Fruit fly (Drosophila melanogaster) whole organism, embryonic: ENCODE results near the gene Sqor.

Source experiments
- ATbp ChIP-seq: fragments of 200-800 bp; sonication (Bioruptor generic); optimal IDR thresholded peaks from 2 replicates; lab custom pipeline; 2017; ENCODE audit warnings: missing biosample characterization, mild to moderate bottlenecking, missing genetic modification characterization, missing genetic modification reagents
- Atf6 ChIP-seq: fragments of 200-800 bp; sonication (Bioruptor generic); IDR thresholded peaks from 2 replicates; pipeline ENCODE4 v1.3.6; 2022; ENCODE audit warnings: missing biosample characterization, missing genetic modification characterization
- CG10274 ChIP-seq: fragments of 200-800 bp; sonication (Bioruptor generic); optimal IDR thresholded peaks from 3 replicates; lab custom pipeline; 2017; ENCODE audit warnings: missing biosample characterization, mild to moderate bottlenecking, missing genetic modification characterization
- CG11247 ChIP-seq: fragments of 200-800 bp; sonication (Bioruptor generic); IDR thresholded peaks from 2 replicates; pipeline ENCODE4 v1.3.6; 2022; ENCODE audit warnings: missing biosample characterization, missing genetic modification characterization
- CG11723 ChIP-seq: fragments of 200-800 bp; sonication (Bioruptor generic); optimal IDR thresholded peaks from 2 replicates; lab custom pipeline; 2017; ENCODE audit warnings: missing biosample characterization, mild to moderate bottlenecking, missing genetic modification characterization
- CG12155 ChIP-seq: fragments of 200-800 bp; sonication (Bioruptor generic); optimal IDR thresholded peaks from 3 replicates; lab custom pipeline; 2016; ENCODE audit warnings: missing biosample characterization, missing genetic modification characterization
- CG12236 ChIP-seq: fragments of 200-800 bp; sonication (Bioruptor generic); optimal IDR thresholded peaks from 2 replicates; lab custom pipeline; 2016; ENCODE audit warnings: missing biosample characterization, missing genetic modification characterization
- CG13123 ChIP-seq: fragments of 200-800 bp; sonication (Bioruptor generic); optimal IDR thresholded peaks from 2 replicates; lab custom pipeline; 2016; ENCODE audit warnings: missing biosample characterization, missing genetic modification characterization
- CG13775 ChIP-seq: fragments of 200-800 bp; sonication (Bioruptor generic); optimal IDR thresholded peaks from 3 replicates; lab custom pipeline; 2017; ENCODE audit warnings: missing biosample characterization, mild to moderate bottlenecking, missing genetic modification characterization
- CG14860 ChIP-seq: fragments of 200-800 bp; sonication (Bioruptor generic); IDR thresholded peaks from 3 replicates; pipeline ENCODE4 v1.3.6; 2022; ENCODE audit warnings: missing biosample characterization, missing genetic modification characterization; ENCODE audit not compliant: partially characterized antibody
- CG16815 ChIP-seq: fragments of 200-800 bp; sonication (Bioruptor generic); optimal IDR thresholded peaks from 3 replicates; lab custom pipeline; 2017; ENCODE audit warnings: missing biosample characterization, mild to moderate bottlenecking, missing genetic modification characterization
- CG17385 ChIP-seq: fragments of 200-800 bp; sonication (Bioruptor generic); optimal IDR thresholded peaks from 3 replicates; lab custom pipeline; 2018; ENCODE audit warnings: missing biosample characterization, mild to moderate bottlenecking, missing genetic modification characterization
- CG3065 ChIP-seq: fragments of 200-800 bp; sonication (Bioruptor generic); optimal IDR thresholded peaks from 2 replicates; lab custom pipeline; 2016; ENCODE audit warnings: missing biosample characterization, missing genetic modification characterization
- CG33213 ChIP-seq: fragments of 200-800 bp; sonication (Bioruptor generic); optimal IDR thresholded peaks from 3 replicates; lab custom pipeline; 2016; ENCODE audit warnings: missing biosample characterization, missing genetic modification characterization
- CG33557 ChIP-seq: fragments of 200-800 bp; sonication (Bioruptor generic); optimal IDR thresholded peaks from 2 replicates; lab custom pipeline; 2019; ENCODE audit warnings: missing biosample characterization, mild to moderate bottlenecking, missing genetic modification characterization, moderate library complexity
- CG34422 ChIP-seq: fragments of 200-800 bp; sonication (Bioruptor generic); IDR thresholded peaks from 3 replicates; pipeline ENCODE4 v1.3.6; 2022; ENCODE audit warnings: missing biosample characterization, missing genetic modification characterization
- CG4360 ChIP-seq: fragments of 200-800 bp; sonication (Bioruptor generic); IDR thresholded peaks from 2 replicates; pipeline ENCODE4 v1.3.6; 2022; ENCODE audit warnings: missing biosample characterization, missing genetic modification characterization
- CG7271 ChIP-seq: fragments of 200-800 bp; sonication (Bioruptor generic); optimal IDR thresholded peaks from 2 replicates; lab custom pipeline; 2018; ENCODE audit warnings: missing biosample characterization, mild to moderate bottlenecking, missing genetic modification characterization, moderate library complexity
- CG8765 ChIP-seq: fragments of 200-800 bp; sonication (Bioruptor generic); IDR thresholded peaks from 2 replicates; pipeline ENCODE4 v1.3.6; 2022; ENCODE audit warnings: missing biosample characterization, missing genetic modification characterization
- E2f1 ChIP-seq: fragments of 200-800 bp; sonication (Bioruptor generic); IDR thresholded peaks from 2 replicates; pipeline ENCODE4 v1.3.6; 2022; ENCODE audit warnings: missing biosample characterization, missing genetic modification characterization
- Mes4 ChIP-seq: fragments of 200-800 bp; sonication (Bioruptor generic); optimal IDR thresholded peaks from 2 replicates; lab custom pipeline; 2016; ENCODE audit warnings: missing biosample characterization, missing genetic modification characterization
- NFAT ChIP-seq: fragments of 200-800 bp; sonication (Bioruptor generic); IDR thresholded peaks from 2 replicates; pipeline ENCODE4 v1.3.6; 2022; ENCODE audit warnings: missing biosample characterization, missing genetic modification characterization
- Nf-YB ChIP-seq: fragments of 200-800 bp; sonication (Bioruptor generic); optimal IDR thresholded peaks from 3 replicates; lab custom pipeline; 2019; ENCODE audit warnings: missing biosample characterization, mild to moderate bottlenecking, missing genetic modification characterization, moderate library complexity
- Nf-YC ChIP-seq: fragments of 200-800 bp; optimal IDR thresholded peaks from 3 replicates; lab custom pipeline; 2019; ENCODE audit warnings: missing biosample characterization, mild to moderate bottlenecking, missing genetic modification characterization, moderate library complexity
- Oaz ChIP-seq: fragments of 200-800 bp; sonication (Bioruptor generic); IDR thresholded peaks from 2 replicates; pipeline ENCODE4 v1.3.6; 2022; ENCODE audit warnings: missing biosample characterization, missing genetic modification characterization
- PHDP ChIP-seq: fragments of 200-800 bp; sonication (Bioruptor generic); optimal IDR thresholded peaks from 3 replicates; lab custom pipeline; 2018; ENCODE audit warnings: missing biosample characterization, mild to moderate bottlenecking, missing genetic modification characterization, moderate library complexity
- Sox100B ChIP-seq: fragments of 200-800 bp; sonication (Bioruptor generic); optimal IDR thresholded peaks from 3 replicates; lab custom pipeline; 2018; ENCODE audit warnings: missing biosample characterization, mild to moderate bottlenecking, missing genetic modification characterization
- ap ChIP-seq: fragments of 200-800 bp; sonication (Bioruptor generic); IDR thresholded peaks from 2 replicates; pipeline ENCODE4 v1.3.6; 2022; ENCODE audit warnings: missing biosample characterization, missing genetic modification characterization
- bab2 ChIP-seq: fragments of 200-800 bp; sonication (Bioruptor generic); optimal IDR thresholded peaks from 2 replicates; lab custom pipeline; 2016; ENCODE audit warnings: missing biosample characterization, missing genetic modification characterization
- crp ChIP-seq, 2 experiments: fragments of 200-800 bp; sonication (Bioruptor generic); optimal IDR thresholded peaks; 2 replicates in 1 of 2; 3 replicates in 1 of 2; lab custom pipeline; 2017; ENCODE audit warnings: missing biosample characterization in 2 of 2, missing genetic modification characterization in 2 of 2, mild to moderate bottlenecking in 1 of 2, moderate library complexity in 1 of 2
- danr ChIP-seq: fragments of 200-800 bp; sonication (Bioruptor generic); IDR thresholded peaks from 2 replicates; pipeline ENCODE4 v1.3.6; 2022; ENCODE audit warnings: missing biosample characterization, missing genetic modification characterization
- dm ChIP-seq: fragments of 200-800 bp; sonication (Bioruptor generic); optimal IDR thresholded peaks from 3 replicates; lab custom pipeline; 2016; ENCODE audit warnings: missing biosample characterization, missing genetic modification characterization
- dpn ChIP-seq, 2 experiments: fragments of 200-800 bp; sonication (Bioruptor generic); optimal IDR thresholded peaks; 3 replicates each; lab custom pipeline; 2016; ENCODE audit warnings: missing biosample characterization in 2 of 2, missing genetic modification characterization in 2 of 2
- ems ChIP-seq: fragments of 200-800 bp; sonication (Bioruptor generic); optimal IDR thresholded peaks from 3 replicates; lab custom pipeline; 2016; ENCODE audit warnings: missing biosample characterization, missing genetic modification characterization
- en ChIP-seq: fragments of 200-800 bp; sonication (Bioruptor generic); optimal IDR thresholded peaks from 2 replicates; lab custom pipeline; 2016; ENCODE audit warnings: missing biosample characterization, missing genetic modification characterization
- fu2 ChIP-seq: fragments of 200-800 bp; sonication (Bioruptor generic); optimal IDR thresholded peaks from 2 replicates; lab custom pipeline; 2016; ENCODE audit warnings: missing biosample characterization, missing genetic modification characterization
- jigr1 ChIP-seq: fragments of 200-800 bp; sonication (Bioruptor generic); IDR thresholded peaks from 3 replicates; pipeline ENCODE4 v1.3.6; 2022; ENCODE audit warnings: missing biosample characterization, missing genetic modification characterization
- lab ChIP-seq: fragments of 200-800 bp; sonication (Bioruptor generic); optimal IDR thresholded peaks from 3 replicates; lab custom pipeline; 2017; ENCODE audit warnings: missing biosample characterization, missing genetic modification characterization, mild to moderate bottlenecking, moderate library complexity, missing genetic modification reagents
- mirr ChIP-seq: fragments of 200-800 bp; sonication (Bioruptor generic); optimal IDR thresholded peaks from 3 replicates; lab custom pipeline; 2018; ENCODE audit warnings: missing biosample characterization, mild to moderate bottlenecking, missing genetic modification characterization
- nom ChIP-seq: fragments of 200-800 bp; sonication (Bioruptor generic); optimal IDR thresholded peaks from 2 replicates; lab custom pipeline; 2017; ENCODE audit warnings: missing biosample characterization, missing genetic modification characterization, mild to moderate bottlenecking, moderate library complexity, missing genetic modification reagents
- pfk ChIP-seq: fragments of 200-800 bp; sonication (Bioruptor generic); optimal IDR thresholded peaks from 2 replicates; lab custom pipeline; 2018; ENCODE audit warnings: missing biosample characterization, mild to moderate bottlenecking, missing genetic modification characterization, moderate library complexity
- ro ChIP-seq: fragments of 200-800 bp; sonication (Bioruptor generic); IDR thresholded peaks from 2 replicates; pipeline ENCODE4 v1.3.6; 2022; ENCODE audit warnings: missing biosample characterization, missing genetic modification characterization
- row ChIP-seq: fragments of 200-800 bp; sonication (Bioruptor generic); IDR thresholded peaks from 3 replicates; pipeline ENCODE4 v1.3.6; 2022; ENCODE audit warnings: missing biosample characterization, missing genetic modification characterization
- sc ChIP-seq, 3 experiments: fragments of >200 bp in 2 of 3; fragments of 200-800 bp in 1 of 3; sonication (Bioruptor generic) in 1 of 3; optimal IDR thresholded peaks; 2 replicates in 2 of 3; 3 replicates in 1 of 3; lab custom pipeline; 2017; ENCODE audit warnings: mild to moderate bottlenecking in 1 of 3, missing biosample characterization in 1 of 3, missing genetic modification characterization in 1 of 3, missing genetic modification reagents in 1 of 3
- tin ChIP-seq: fragments of 200-800 bp; sonication (Bioruptor generic); optimal IDR thresholded peaks from 3 replicates; lab custom pipeline; 2016; ENCODE audit warnings: missing biosample characterization, missing genetic modification characterization
- tio ChIP-seq: fragments of 200-800 bp; sonication (Bioruptor generic); optimal IDR thresholded peaks from 2 replicates; lab custom pipeline; 2017; ENCODE audit warnings: missing biosample characterization, missing genetic modification characterization, inconsistent platforms
- trem ChIP-seq: fragments of 200-800 bp; optimal IDR thresholded peaks from 3 replicates; lab custom pipeline; 2019; ENCODE audit warnings: missing biosample characterization, mild to moderate bottlenecking, missing genetic modification characterization, moderate library complexity
- vfl ChIP-seq: fragments of 200-800 bp; sonication (Bioruptor generic); optimal IDR thresholded peaks from 2 replicates; lab custom pipeline; 2016; ENCODE audit warnings: missing biosample characterization, missing genetic modification characterization
- z ChIP-seq: fragments of 200-800 bp; sonication (Bioruptor generic); IDR thresholded peaks from 3 replicates; pipeline ENCODE4 v1.3.6; 2022; ENCODE audit warnings: missing biosample characterization, missing genetic modification characterization

Gene Sqor

dm6 chr3L:4230357-4230901 is 9.5 kb upstream of the Sqor start (continued):
- TF ChIP-seq ro (GFP tag; lab: Robert Waterston, UW) (peak; percentile 75; the same call in 1 of the 2 replicates), CG11247 (GFP tag; lab: Robert Waterston, UW) (peak; percentile 74), CG11723 (GFP tag; lab: Kevin White, UChicago) (peak; percentile 87), E2f1 (peak; percentile 81), ems (GFP tag; lab: Kevin White, UChicago) (peak; percentile 91), ATbp (GFP tag; lab: Kevin White, UChicago) (peak; percentile 93), Sox100B (GFP tag; lab: Kevin White, UChicago) (peak; percentile 96), bab2 (GFP tag; lab: Kevin White, UChicago) (peak; percentile 92), NFAT (GFP tag; lab: Robert Waterston, UW) (no peak), CG34422 (peak; percentile 81; the same call in 2 of the 3 replicates), CG10274 (GFP tag; lab: Kevin White, UChicago) (peak; percentile 75), jigr1 (peak; percentile 89), vfl (GFP tag; lab: Kevin White, UChicago) (peak; percentile 66), danr (peak; percentile 77), tio (GFP tag; lab: Kevin White, UChicago) (peak; percentile 93), crp (GFP tag; optimal IDR thresholded peaks at IDR 0.05; lab: Kevin White, UChicago) (peak in 1 of 2 experiments; percentile 66), PHDP (tag; lab: Kevin White, UChicago) (peak; percentile 89), CG3065 (GFP tag; lab: Kevin White, UChicago) (peak; percentile 84), tin (GFP tag; lab: Kevin White, UChicago) (peak; percentile 94), pfk (peak; percentile 54), lab (GFP tag; lab: Kevin White, UChicago) (peak; percentile 85), CG13775 (GFP tag; lab: Kevin White, UChicago) (peak; percentile 92), CG12155 (GFP tag; lab: Kevin White, UChicago) (peak; percentile 85), mirr (GFP tag; lab: Kevin White, UChicago) (no peak), ap (GFP tag; lab: Robert Waterston, UW) (peak; percentile 89), CG8765 (GFP tag; lab: Robert Waterston, UW) (peak; percentile 87), CG16815 (peak; percentile 96), nom (peak; percentile 89), Mes4 (GFP tag; lab: Kevin White, UChicago) (peak; percentile 95), CG33213 (GFP tag; lab: Kevin White, UChicago) (peak; percentile 85), trem (tag; lab: Kevin White, UChicago) (peak; percentile 93), sc (optimal IDR thresholded peaks at IDR 0.05; lab: Kevin White, UChicago) (no peak), sc (GFP tag; optimal IDR thresholded peaks at IDR 0.05; lab: Kevin White, UChicago) (peak; percentile 90), dpn (GFP tag; optimal IDR thresholded peaks at IDR 0.05; lab: Kevin White, UChicago) (peak; percentile 91 to 93), CG33557 (GFP tag; lab: Kevin White, UChicago) (peak; percentile 97), CG17385 (peak; percentile 86), dm (GFP tag; lab: Kevin White, UChicago) (peak; percentile 85), CG12236 (GFP tag; lab: Kevin White, UChicago) (peak; percentile 93), en (GFP tag; lab: Kevin White, UChicago) (peak; percentile 89), fu2 (peak; percentile 68), Atf6 (GFP tag; lab: Robert Waterston, UW) (peak; percentile 55; the same call in 1 of the 2 replicates), CG7271 (tag; lab: Kevin White, UChicago) (peak; percentile 83), Oaz (GFP tag; lab: Robert Waterston, UW) (no peak; the same call in 1 of the 2 replicates), z (0 out of 3 replicates have a peak, but pooled peaks have one; percentile 27), CG4360 (GFP tag; lab: Robert Waterston, UW) (peak; percentile 67), row (GFP tag; lab: Robert Waterston, UW) (peak; percentile 96), Nf-YB (GFP tag; lab: Kevin White, UChicago) (peak; percentile 82), CG13123 (GFP tag; lab: Kevin White, UChicago) (peak; percentile 83), CG14860 (GFP tag; lab: Robert Waterston, UW) (no peak), Nf-YC (tag; lab: Kevin White, UChicago) (peak; percentile 71)
